Fruit fly (Drosophila melanogaster) whole organism, wandering third instar larva: ENCODE data around the gene Cep135.

Experiments used
- CrebA ChIP-seq: fragments of 200-800 bp; sonication (Bioruptor generic); optimal IDR thresholded peaks from 2 replicates; lab custom pipeline; 2016; ENCODE audit warnings: missing biosample characterization, mild to moderate bottlenecking, missing genetic modification characterization, borderline replicate concordance
- Dfd ChIP-seq: fragments of >200 bp; optimal IDR thresholded peaks from 2 replicates; lab custom pipeline; 2017; ENCODE audit warnings: missing biosample characterization, missing genetic modification characterization
- GATAd ChIP-seq: sonication (Bioruptor generic); optimal IDR thresholded peaks from 2 replicates; lab custom pipeline; 2016; ENCODE audit warnings: missing biosample characterization, missing genetic modification characterization
- Hr83 ChIP-seq: fragments of 200-300 bp; sonication (Bioruptor generic); optimal IDR thresholded peaks from 2 replicates; lab custom pipeline; 2016; ENCODE audit warnings: missing biosample characterization, mild to moderate bottlenecking, missing genetic modification characterization, moderate library complexity; ENCODE audit not compliant: poor library complexity, severe bottlenecking
- Mio ChIP-seq: sonication (Bioruptor generic); optimal IDR thresholded peaks from 2 replicates; lab custom pipeline; 2016; ENCODE audit warnings: missing biosample characterization, missing genetic modification characterization
- Myc ChIP-seq: fragments of >200 bp; optimal IDR thresholded peaks from 2 replicates; lab custom pipeline; 2017
- Rel ChIP-seq, 2 experiments: fragments of 200-800 bp; sonication (Bioruptor generic) in 1 of 2; optimal IDR thresholded peaks; 2 replicates in 1 of 2; 3 replicates in 1 of 2; lab custom pipeline; 2016 to 2019; ENCODE audit warnings: mild to moderate bottlenecking in 2 of 2, missing biosample characterization in 2 of 2, missing genetic modification characterization in 2 of 2, moderate library complexity in 1 of 2
- br ChIP-seq: fragments of 200-800 bp; sonication (Bioruptor generic); optimal IDR thresholded peaks from 2 replicates; lab custom pipeline; 2016; ENCODE audit warnings: missing biosample characterization, missing genetic modification characterization
- dmrt93B ChIP-seq: fragments of 200-800 bp; sonication (Bioruptor generic); optimal IDR thresholded peaks from 2 replicates; lab custom pipeline; 2018; ENCODE audit warnings: missing biosample characterization, mild to moderate bottlenecking, missing genetic modification characterization
- h ChIP-seq: fragments of 200-800 bp; sonication (Bioruptor generic); optimal IDR thresholded peaks from 3 replicates; lab custom pipeline; 2016; ENCODE audit warnings: missing biosample characterization, mild to moderate bottlenecking, missing genetic modification characterization
- lola ChIP-seq: fragments of >200 bp; optimal IDR thresholded peaks from 2 replicates; lab custom pipeline; 2017; ENCODE audit warnings: missing biosample characterization, missing genetic modification characterization
- pan ChIP-seq: fragments of >200 bp; optimal IDR thresholded peaks from 2 replicates; lab custom pipeline; 2017
- psq ChIP-seq: fragments of 200-800 bp; sonication (Bioruptor generic); optimal IDR thresholded peaks from 3 replicates; lab custom pipeline; 2017; ENCODE audit warnings: missing biosample characterization, mild to moderate bottlenecking, missing genetic modification characterization, moderate library complexity
- sage ChIP-seq: fragments of 200-800 bp; sonication (Bioruptor generic); optimal IDR thresholded peaks from 2 replicates; lab custom pipeline; 2016; ENCODE audit warnings: missing biosample characterization, mild to moderate bottlenecking, missing genetic modification characterization

dm6 chr3L:15161549-15161948, 45.0 kb downstream of the Cep135 start, which contains the start of gene CG6878:
- TF ChIP-seq lola (GFP tag; lab: Kevin White, UChicago), result no peak
- no peak for TF ChIP-seq psq
- TF ChIP-seq h (GFP tag; lab: Kevin White, UChicago), result no peak
- no peak for TF ChIP-seq GATAd
- TF ChIP-seq Dfd, result no peak
- TF ChIP-seq br (GFP tag; lab: Kevin White, UChicago), result no peak
- no peak for TF ChIP-seq CrebA
- TF ChIP-seq Myc (lab: Kevin White, UChicago), result peak; percentile 47
- no peak for TF ChIP-seq sage (GFP tag; lab: Kevin White, UChicago)
- no peak for TF ChIP-seq Rel (GFP tag; optimal IDR thresholded peaks at IDR 0.05; lab: Kevin White, UChicago)
- peak; percentile 9 for TF ChIP-seq Rel (tag; optimal IDR thresholded peaks at IDR 0.05; lab: Kevin White, UChicago)
- TF ChIP-seq pan, result no peak
- TF ChIP-seq Hr83 (GFP tag; lab: Kevin White, UChicago), result peak; percentile 34
- TF ChIP-seq dmrt93B (GFP tag; lab: Kevin White, UChicago), result no peak
- no peak for TF ChIP-seq Mio (GFP tag; lab: Kevin White, UChicago)
